Fruit fly (Drosophila melanogaster) whole organism, embryonic: ENCODE data around the gene CG43163.

Experiments
- Bgb ChIP-seq: fragments of 200-800 bp; sonication (Bioruptor generic); IDR thresholded peaks from 2 replicates; pipeline ENCODE4 v1.3.6; 2022; ENCODE audit warnings: missing biosample characterization, missing genetic modification characterization; ENCODE audit not compliant: partially characterized antibody
- CG10209 ChIP-seq: fragments of 200-800 bp; sonication (Bioruptor generic); optimal IDR thresholded peaks from 3 replicates; lab custom pipeline; 2017; ENCODE audit warnings: missing biosample characterization, mild to moderate bottlenecking, missing genetic modification characterization, missing genetic modification reagents
- CG1024 ChIP-seq: fragments of 200-800 bp; sonication (Bioruptor generic); IDR thresholded peaks from 2 replicates; pipeline ENCODE4 v1.3.6; 2022; ENCODE audit warnings: missing biosample characterization, missing genetic modification characterization
- CG10274 ChIP-seq: fragments of 200-800 bp; sonication (Bioruptor generic); optimal IDR thresholded peaks from 3 replicates; lab custom pipeline; 2017; ENCODE audit warnings: missing biosample characterization, mild to moderate bottlenecking, missing genetic modification characterization
- CG12219 ChIP-seq: fragments of 200-800 bp; sonication (Bioruptor generic); optimal IDR thresholded peaks from 3 replicates; lab custom pipeline; 2018; ENCODE audit warnings: missing biosample characterization, mild to moderate bottlenecking, missing genetic modification characterization
- CG1233 ChIP-seq: fragments of 200-800 bp; sonication (Bioruptor generic); optimal IDR thresholded peaks from 4 replicates; lab custom pipeline; 2018; ENCODE audit warnings: missing biosample characterization, mild to moderate bottlenecking, missing genetic modification characterization
- CG13296 ChIP-seq: fragments of 200-800 bp; sonication (Bioruptor generic); optimal IDR thresholded peaks from 3 replicates; lab custom pipeline; 2018; ENCODE audit warnings: missing biosample characterization, mild to moderate bottlenecking, missing genetic modification characterization
- CG13775 ChIP-seq: fragments of 200-800 bp; sonication (Bioruptor generic); optimal IDR thresholded peaks from 3 replicates; lab custom pipeline; 2017; ENCODE audit warnings: missing biosample characterization, mild to moderate bottlenecking, missing genetic modification characterization
- CG14441 ChIP-seq: fragments of 200-800 bp; sonication (Bioruptor generic); IDR thresholded peaks from 2 replicates; pipeline ENCODE4 v1.3.6; 2022; ENCODE audit warnings: missing biosample characterization, missing genetic modification characterization
- CG17612 ChIP-seq: fragments of 200-800 bp; sonication (Bioruptor generic); IDR thresholded peaks from 2 replicates; pipeline ENCODE4 v1.3.6; 2022; ENCODE audit warnings: missing biosample characterization, missing genetic modification characterization
- CG2129 ChIP-seq: fragments of 200-800 bp; sonication (Bioruptor generic); IDR thresholded peaks from 2 replicates; pipeline ENCODE4 v1.3.6; 2022; ENCODE audit warnings: missing biosample characterization, missing genetic modification characterization; ENCODE audit not compliant: partially characterized antibody
- CG4282 ChIP-seq: fragments of 200-800 bp; sonication (Bioruptor generic); optimal IDR thresholded peaks from 2 replicates; lab custom pipeline; 2016; ENCODE audit warnings: missing biosample characterization, missing genetic modification characterization
- CG4854 ChIP-seq: fragments of 200-800 bp; sonication (Bioruptor generic); optimal IDR thresholded peaks from 2 replicates; lab custom pipeline; 2016; ENCODE audit warnings: missing biosample characterization, missing genetic modification characterization, inconsistent platforms
- CG7839 ChIP-seq: fragments of 200-800 bp; sonication (Bioruptor generic); optimal IDR thresholded peaks from 3 replicates; lab custom pipeline; 2018; ENCODE audit warnings: missing biosample characterization, mild to moderate bottlenecking, missing genetic modification characterization, moderate library complexity
- CG7928 ChIP-seq: fragments of 200-800 bp; sonication (Bioruptor generic); optimal IDR thresholded peaks from 2 replicates; lab custom pipeline; 2017; ENCODE audit warnings: missing biosample characterization, mild to moderate bottlenecking, missing genetic modification characterization
- CG8359 ChIP-seq: fragments of 200-800 bp; sonication (Bioruptor generic); optimal IDR thresholded peaks from 2 replicates; lab custom pipeline; 2017; ENCODE audit warnings: missing biosample characterization, mild to moderate bottlenecking, missing genetic modification characterization, borderline replicate concordance
- CG8388 ChIP-seq: fragments of 200-800 bp; sonication (Bioruptor generic); optimal IDR thresholded peaks from 2 replicates; lab custom pipeline; 2019; ENCODE audit warnings: missing biosample characterization, mild to moderate bottlenecking, missing genetic modification characterization, moderate library complexity
- CG9727 ChIP-seq: fragments of 200-800 bp; sonication (Bioruptor generic); optimal IDR thresholded peaks from 3 replicates; lab custom pipeline; 2017; ENCODE audit warnings: missing biosample characterization, mild to moderate bottlenecking, missing genetic modification characterization
- Chrac-16 ChIP-seq: fragments of 200-800 bp; sonication (Bioruptor generic); optimal IDR thresholded peaks from 3 replicates; lab custom pipeline; 2016; ENCODE audit warnings: missing biosample characterization, missing genetic modification characterization
- CrebB ChIP-seq: fragments of 200-800 bp; sonication (Bioruptor generic); optimal IDR thresholded peaks from 3 replicates; lab custom pipeline; 2018; ENCODE audit warnings: missing biosample characterization, mild to moderate bottlenecking, missing genetic modification characterization
- Fer1 ChIP-seq: fragments of 200-800 bp; sonication (Bioruptor generic); optimal IDR thresholded peaks from 2 replicates; lab custom pipeline; 2017; ENCODE audit warnings: missing biosample characterization, mild to moderate bottlenecking, missing genetic modification characterization
- GATAe ChIP-seq: fragments of 200-800 bp; sonication (Bioruptor generic); conservative IDR thresholded peaks from 2 replicates; pipeline ENCODE4 v1.3.6; 2022; ENCODE audit warnings: missing biosample characterization, missing genetic modification characterization
- Hand ChIP-seq: fragments of 200-800 bp; sonication (Bioruptor generic); optimal IDR thresholded peaks from 2 replicates; lab custom pipeline; 2017; ENCODE audit warnings: mild to moderate bottlenecking, missing biosample characterization, missing genetic modification reagents, missing genetic modification characterization
- Lim3 ChIP-seq: fragments of 200-800 bp; sonication (Bioruptor generic); IDR thresholded peaks from 2 replicates; pipeline ENCODE4 v1.3.6; 2022; ENCODE audit warnings: missing biosample characterization, missing genetic modification characterization
- Mad ChIP-seq: fragments of 200-800 bp; sonication (Bioruptor generic); optimal IDR thresholded peaks from 2 replicates; lab custom pipeline; 2016; ENCODE audit warnings: missing biosample characterization, missing genetic modification characterization
- Optix ChIP-seq: fragments of 200-800 bp; sonication (Bioruptor generic); IDR thresholded peaks from 3 replicates; pipeline ENCODE4 v1.3.6; 2022; ENCODE audit warnings: missing biosample characterization, missing genetic modification characterization
- Sox102F ChIP-seq: fragments of 200-800 bp; sonication (Bioruptor generic); optimal IDR thresholded peaks from 2 replicates; lab custom pipeline; 2018; ENCODE audit warnings: missing biosample characterization, mild to moderate bottlenecking, missing genetic modification characterization, moderate library complexity
- Sry-δ ChIP-seq: fragments of 200-800 bp; sonication (Bioruptor generic); optimal IDR thresholded peaks from 2 replicates; lab custom pipeline; 2016; ENCODE audit warnings: missing biosample characterization, missing genetic modification characterization
- Vsx1 ChIP-seq: fragments of 200-800 bp; sonication (Bioruptor generic); optimal IDR thresholded peaks from 2 replicates; lab custom pipeline; 2017; ENCODE audit warnings: missing biosample characterization, mild to moderate bottlenecking, missing genetic modification characterization, missing genetic modification reagents
- bowl ChIP-seq: fragments of 200-800 bp; sonication (Bioruptor generic); IDR thresholded peaks from 2 replicates; pipeline ENCODE4 v1.3.6; 2022; ENCODE audit warnings: missing biosample characterization, missing genetic modification characterization
- br ChIP-seq: fragments of >200 bp; optimal IDR thresholded peaks from 2 replicates; lab custom pipeline; 2017
- cad ChIP-seq: fragments of >200 bp; optimal IDR thresholded peaks from 2 replicates; lab custom pipeline; 2017; ENCODE audit warnings: missing biosample characterization, missing genetic modification characterization
- caup ChIP-seq: fragments of 200-800 bp; sonication (Bioruptor generic); optimal IDR thresholded peaks from 3 replicates; lab custom pipeline; 2017; ENCODE audit warnings: missing biosample characterization, mild to moderate bottlenecking, missing genetic modification characterization, moderate library complexity; ENCODE audit not compliant: severe bottlenecking
- chn ChIP-seq: fragments of 200-800 bp; sonication (Bioruptor generic); optimal IDR thresholded peaks from 2 replicates; lab custom pipeline; 2016; ENCODE audit warnings: missing biosample characterization, missing genetic modification characterization
- crp ChIP-seq, 2 experiments: fragments of 200-800 bp; sonication (Bioruptor generic); optimal IDR thresholded peaks; 2 replicates in 1 of 2; 3 replicates in 1 of 2; lab custom pipeline; 2017; ENCODE audit warnings: missing biosample characterization in 2 of 2, missing genetic modification characterization in 2 of 2, mild to moderate bottlenecking in 1 of 2, moderate library complexity in 1 of 2
- cwo ChIP-seq: fragments of 200-800 bp; sonication (Bioruptor generic); optimal IDR thresholded peaks from 3 replicates; lab custom pipeline; 2017; ENCODE audit warnings: missing biosample characterization, missing genetic modification characterization, mild to moderate bottlenecking, moderate library complexity, missing genetic modification reagents
- emc ChIP-seq: fragments of 200-800 bp; sonication (Bioruptor generic); optimal IDR thresholded peaks from 2 replicates; lab custom pipeline; 2016; ENCODE audit warnings: missing biosample characterization, missing genetic modification characterization
- exex ChIP-seq: fragments of 200-800 bp; sonication (Bioruptor generic); optimal IDR thresholded peaks from 4 replicates; lab custom pipeline; 2018; ENCODE audit warnings: missing biosample characterization, mild to moderate bottlenecking, missing genetic modification characterization, moderate library complexity
- fru ChIP-seq: fragments of >200 bp; optimal IDR thresholded peaks from 2 replicates; lab custom pipeline; 2017
- inv ChIP-seq: fragments of 200-800 bp; sonication (Bioruptor generic); IDR thresholded peaks from 2 replicates; pipeline ENCODE4 v1.3.6; 2022; ENCODE audit warnings: missing biosample characterization, missing genetic modification characterization; ENCODE audit not compliant: partially characterized antibody
- knrl ChIP-seq: fragments of 200-800 bp; sonication (Bioruptor generic); IDR thresholded peaks from 3 replicates; pipeline ENCODE4 v1.3.6; 2022; ENCODE audit warnings: missing biosample characterization, missing genetic modification characterization; ENCODE audit not compliant: partially characterized antibody
- mirr ChIP-seq: fragments of 200-800 bp; sonication (Bioruptor generic); optimal IDR thresholded peaks from 3 replicates; lab custom pipeline; 2018; ENCODE audit warnings: missing biosample characterization, mild to moderate bottlenecking, missing genetic modification characterization
- mld ChIP-seq: fragments of 200-800 bp; sonication (Bioruptor generic); IDR thresholded peaks from 3 replicates; pipeline ENCODE4 v1.3.6; 2022; ENCODE audit warnings: missing biosample characterization, missing genetic modification characterization; ENCODE audit not compliant: partially characterized antibody
- nerfin-1 ChIP-seq: fragments of 200-800 bp; sonication (Bioruptor generic); optimal IDR thresholded peaks from 3 replicates; lab custom pipeline; 2019; ENCODE audit warnings: missing biosample characterization, mild to moderate bottlenecking, missing genetic modification characterization, moderate library complexity
- oc ChIP-seq: fragments of 200-800 bp; sonication (Bioruptor generic); optimal IDR thresholded peaks from 2 replicates; lab custom pipeline; 2018; ENCODE audit warnings: missing biosample characterization, mild to moderate bottlenecking, missing genetic modification characterization, moderate library complexity
- pan ChIP-seq, 4 experiments: fragments of >200 bp in 3 of 4; fragments of 200-800 bp in 1 of 4; sonication (Bioruptor generic) in 1 of 4; optimal IDR thresholded peaks in 3 of 4; IDR thresholded peaks in 1 of 4; 2 replicates each; pipeline versions ENCODE4 v1.3.6 to Lab custom; 2017 to 2022; ENCODE audit warnings: missing biosample characterization in 2 of 4, missing genetic modification characterization in 2 of 4, mixed read lengths in 1 of 4
- peb ChIP-seq: fragments of 200-800 bp; sonication (Bioruptor generic); IDR thresholded peaks from 2 replicates; pipeline ENCODE4 v1.3.6; 2022; ENCODE audit warnings: missing biosample characterization, missing genetic modification characterization
- pita ChIP-seq: fragments of 200-800 bp; sonication (Bioruptor generic); optimal IDR thresholded peaks from 2 replicates; lab custom pipeline; 2017; ENCODE audit warnings: missing biosample characterization, mild to moderate bottlenecking, missing genetic modification characterization
- ro ChIP-seq: fragments of 200-800 bp; sonication (Bioruptor generic); IDR thresholded peaks from 2 replicates; pipeline ENCODE4 v1.3.6; 2022; ENCODE audit warnings: missing biosample characterization, missing genetic modification characterization
- sisA ChIP-seq: fragments of 200-800 bp; sonication (Bioruptor generic); IDR thresholded peaks from 2 replicates; pipeline ENCODE4 v1.3.6; 2022; ENCODE audit warnings: missing biosample characterization, missing genetic modification characterization
- vnd ChIP-seq: fragments of 200-800 bp; sonication (Bioruptor generic); IDR thresholded peaks from 3 replicates; pipeline ENCODE4 v1.3.6; 2022; ENCODE audit warnings: missing biosample characterization, missing genetic modification characterization; ENCODE audit not compliant: partially characterized antibody

The CG43163 gene

DNA sequence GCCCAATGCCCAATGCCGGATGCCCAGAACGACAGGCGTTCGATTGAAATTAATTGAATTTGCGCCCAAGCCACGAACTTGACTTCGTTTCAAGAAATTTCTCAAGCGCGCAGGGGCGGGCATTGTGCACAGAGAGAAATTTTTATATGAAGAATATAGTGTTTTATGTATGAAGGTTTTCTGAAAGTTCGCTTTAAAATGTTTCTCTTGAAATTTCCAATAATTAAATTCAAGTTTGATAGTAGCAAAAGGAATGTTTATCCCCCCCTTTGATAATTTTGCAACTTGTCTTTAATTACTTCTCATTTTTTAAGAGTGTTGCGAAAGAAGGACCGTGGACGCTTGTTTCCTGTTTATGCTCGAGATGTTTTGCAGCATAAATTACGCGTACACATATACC lies 36.9 kb upstream of the CG43163 start (continued):
- TF ChIP-seq CG8359 (GFP tag; lab: Kevin White, UChicago), result no peak
- no peak for TF ChIP-seq pita (GFP tag; lab: Kevin White, UChicago)
- TF ChIP-seq CG4854 (GFP tag; lab: Kevin White, UChicago), result no peak
- no peak for TF ChIP-seq CrebB
- peak; percentile 42 for TF ChIP-seq Sox102F
- TF ChIP-seq Fer1, result no peak
- TF ChIP-seq vnd (GFP tag; lab: Robert Waterston, UW), result no peak
- TF ChIP-seq CG1024 (GFP tag; lab: Robert Waterston, UW), result no peak
- TF ChIP-seq CG7928 (GFP tag; lab: Kevin White, UChicago), result no peak
- TF ChIP-seq CG14441 (GFP tag; lab: Robert Waterston, UW), result no peak
- TF ChIP-seq CG13775 (GFP tag; lab: Kevin White, UChicago), result peak; percentile 3
- TF ChIP-seq ro (GFP tag; lab: Robert Waterston, UW), result no peak
- no peak for TF ChIP-seq CG10209 (GFP tag; lab: Kevin White, UChicago)
- no peak for TF ChIP-seq cad (GFP tag; lab: Kevin White, UChicago)
- no peak for TF ChIP-seq crp (GFP tag; optimal IDR thresholded peaks at IDR 0.05; lab: Kevin White, UChicago)
- TF ChIP-seq Lim3 (GFP tag; lab: Robert Waterston, UW), result no peak
- TF ChIP-seq Bgb (GFP tag; lab: Robert Waterston, UW), result no peak
- no peak for TF ChIP-seq oc (tag; lab: Kevin White, UChicago)
- no peak for TF ChIP-seq CG1233 (GFP tag; lab: Kevin White, UChicago)
- TF ChIP-seq br (lab: Kevin White, UChicago), result no peak
- TF ChIP-seq CG8388 (GFP tag; lab: Kevin White, UChicago), result no peak
- no peak for TF ChIP-seq CG4282 (GFP tag; lab: Kevin White, UChicago)
- no peak for TF ChIP-seq Mad (GFP tag; lab: Kevin White, UChicago)
- TF ChIP-seq nerfin-1 (tag; lab: Kevin White, UChicago), result peak; percentile 9
- TF ChIP-seq GATAe (GFP tag; lab: Robert Waterston, UW), result no peak
- TF ChIP-seq bowl (GFP tag; lab: Robert Waterston, UW), result no peak
- TF ChIP-seq chn (GFP tag; lab: Kevin White, UChicago), result no peak
- TF ChIP-seq inv (GFP tag; lab: Robert Waterston, UW), result no peak
- no peak for TF ChIP-seq exex (tag; lab: Kevin White, UChicago)
- no peak for TF ChIP-seq Vsx1 (GFP tag; lab: Kevin White, UChicago)
- TF ChIP-seq cwo (GFP tag; lab: Kevin White, UChicago), result no peak
- no peak for TF ChIP-seq pan (optimal IDR thresholded peaks at IDR 0.05; lab: Kevin White, UChicago)
- no peak for TF ChIP-seq pan (GFP tag; optimal IDR thresholded peaks at IDR 0.05 in 1 of 2, IDR thresholded peaks at IDR 0.05 in 1 of 2)
- TF ChIP-seq CG17612 (GFP tag; lab: Robert Waterston, UW), result no peak
- peak; percentile 9 for TF ChIP-seq CG9727 (GFP tag; lab: Kevin White, UChicago)
- TF ChIP-seq emc (GFP tag; lab: Kevin White, UChicago), result no peak
- TF ChIP-seq fru (lab: Kevin White, UChicago), result no peak
- TF ChIP-seq CG10274 (GFP tag; lab: Kevin White, UChicago), result no peak
- no peak for TF ChIP-seq mld (GFP tag; lab: Robert Waterston, UW)
- no peak for TF ChIP-seq peb (GFP tag; lab: Robert Waterston, UW)
- TF ChIP-seq sisA (GFP tag; lab: Robert Waterston, UW), result no peak; the same call in 1 of the 2 replicates
- peak; percentile 28 for TF ChIP-seq CG7839 (tag; lab: Kevin White, UChicago)
- no peak for TF ChIP-seq Hand (GFP tag; lab: Kevin White, UChicago)
- TF ChIP-seq Chrac-16 (GFP tag; lab: Kevin White, UChicago), result no peak
- TF ChIP-seq knrl (GFP tag; lab: Robert Waterston, UW), result no peak
- no peak for TF ChIP-seq Sry-δ (GFP tag; lab: Kevin White, UChicago)
- TF ChIP-seq caup (GFP tag; lab: Kevin White, UChicago), result no peak
- no peak for TF ChIP-seq CG12219 (GFP tag; lab: Kevin White, UChicago)
- TF ChIP-seq CG13296, result no peak
- no peak for TF ChIP-seq CG2129 (GFP tag; lab: Robert Waterston, UW)
- TF ChIP-seq mirr, result no peak
- TF ChIP-seq Optix, result no peak
